Worm (Caenorhabditis elegans) whole organism, L1 larva: ENCODE data around the gene srz-32.
A peak's percentile ranks its signal among the peaks of the same experiment; 100 is the strongest.

ENCODE experiments used
- C16A3.4 ChIP-seq: fragments of 150-350 bp; optimal IDR thresholded peaks from 2 replicates; lab custom pipeline; 2014; ENCODE audit warnings: missing biosample characterization, missing genetic modification characterization
- F16B12.6 ChIP-seq: fragments of 150-350 bp; optimal IDR thresholded peaks from 2 replicates; lab custom pipeline; 2014; ENCODE audit warnings: missing biosample characterization, missing genetic modification characterization
- aha-1 ChIP-seq: fragments of 150-350 bp; optimal IDR thresholded peaks from 2 replicates; lab custom pipeline; 2014; ENCODE audit warnings: missing biosample characterization, missing genetic modification characterization
- ama-1 ChIP-seq: fragments of 150-350 bp; optimal IDR thresholded peaks from 2 replicates; lab custom pipeline; 2014
- efl-1 ChIP-seq, 4 experiments: fragments of 150-350 bp; optimal IDR thresholded peaks in 3 of 4; peaks in 1 of 4; 1 replicate in 1 of 4; 2 replicates in 3 of 4; lab custom pipeline; 2014; ENCODE audit warnings: missing biosample characterization in 2 of 4, missing genetic modification characterization in 2 of 4, missing genetic modification reagents in 2 of 4
- efl-3 ChIP-seq: fragments of 200-800 bp; sonication (Bioruptor generic); optimal IDR thresholded peaks from 2 replicates; lab custom pipeline; 2018; ENCODE audit warnings: mild to moderate bottlenecking, missing genetic modification characterization, missing compliant biosample characterization
- egl-13 ChIP-seq: sonication (generic microtip); optimal IDR thresholded peaks from 2 replicates; lab custom pipeline; 2016; ENCODE audit warnings: missing genotype, missing genetic modification reagents, missing genetic modification characterization, missing compliant biosample characterization
- elt-2 ChIP-seq: sonication (generic microtip); optimal IDR thresholded peaks from 2 replicates; lab custom pipeline; 2016; ENCODE audit warnings: missing genetic modification characterization, mild to moderate bottlenecking, inconsistent platforms, missing compliant biosample characterization, missing genetic modification reagents
- elt-3 ChIP-seq, 6 experiments: fragments of 150-350 bp in 1 of 6; sonication (generic microtip); optimal IDR thresholded peaks; 2 replicates each; lab custom pipeline; 2017 to 2018; ENCODE audit warnings: missing biosample characterization in 6 of 6, missing genetic modification characterization in 6 of 6, inconsistent platforms in 1 of 6
- ets-5 ChIP-seq: fragments of 200-800 bp; sonication (Bioruptor generic); IDR thresholded peaks from 2 replicates; pipeline ENCODE4 v1.3.6; 2022; ENCODE audit warnings: missing genetic modification characterization, missing compliant biosample characterization
- fkh-8 ChIP-seq: sonication (generic microtip); optimal IDR thresholded peaks from 2 replicates; lab custom pipeline; 2016; ENCODE audit warnings: mild to moderate bottlenecking, missing genetic modification characterization, missing compliant biosample characterization
- fos-1 ChIP-seq: fragments of 150-350 bp; optimal IDR thresholded peaks from 2 replicates; lab custom pipeline; 2014; ENCODE audit warnings: missing biosample characterization, missing genetic modification characterization
- isw-1 ChIP-seq: fragments of 200-800 bp; sonication (Bioruptor generic); IDR thresholded peaks from 2 replicates; pipeline ENCODE4 v1.3.6; 2022; ENCODE audit warnings: missing genetic modification characterization, missing compliant biosample characterization
- lin-14 ChIP-seq: fragments of 200-800 bp; sonication (Bioruptor generic); optimal IDR thresholded peaks from 2 replicates; lab custom pipeline; 2018; ENCODE audit warnings: mild to moderate bottlenecking, missing genetic modification characterization, moderate library complexity, missing compliant biosample characterization
- lin-15B ChIP-seq: fragments of 150-350 bp; sonication (generic microtip); optimal IDR thresholded peaks from 3 replicates; lab custom pipeline; 2014; ENCODE audit warnings: missing biosample characterization, missing genetic modification characterization
- lir-3 ChIP-seq: sonication (generic microtip); optimal IDR thresholded peaks from 2 replicates; lab custom pipeline; 2016; ENCODE audit warnings: mild to moderate bottlenecking, missing genetic modification characterization, moderate library complexity, missing compliant biosample characterization; ENCODE audit not compliant: poor library complexity
- mdl-1 ChIP-seq, 2 experiments: fragments of 150-350 bp; optimal IDR thresholded peaks; 2 replicates each; lab custom pipeline; 2014 to 2017; ENCODE audit warnings: missing biosample characterization in 2 of 2, missing genetic modification characterization in 2 of 2, inconsistent platforms in 1 of 2
- mef-2 ChIP-seq: fragments of 150-350 bp; optimal IDR thresholded peaks from 2 replicates; lab custom pipeline; 2014; ENCODE audit warnings: missing biosample characterization, missing genetic modification characterization
- nhr-12 ChIP-seq: sonication (generic microtip); optimal IDR thresholded peaks from 2 replicates; lab custom pipeline; 2017; ENCODE audit warnings: missing biosample characterization, missing genetic modification characterization
- nhr-237 ChIP-seq: fragments of 150-350 bp; optimal IDR thresholded peaks from 2 replicates; lab custom pipeline; 2014; ENCODE audit warnings: missing biosample characterization, missing genetic modification characterization
- nhr-47 ChIP-seq: sonication (generic microtip); optimal IDR thresholded peaks from 2 replicates; lab custom pipeline; 2016; ENCODE audit warnings: mild to moderate bottlenecking, missing genetic modification characterization, moderate library complexity, missing compliant biosample characterization
- nhr-71 ChIP-seq: sonication (generic microtip); optimal IDR thresholded peaks from 2 replicates; lab custom pipeline; 2016; ENCODE audit warnings: mild to moderate bottlenecking, missing genetic modification characterization, moderate library complexity, missing compliant biosample characterization
- nhr-85 ChIP-seq: sonication (generic microtip); peaks from one replicate; lab custom pipeline; 2016; ENCODE audit warnings: missing genetic modification characterization, inconsistent platforms, missing compliant biosample characterization
- pax-3 ChIP-seq: fragments of 200-800 bp; sonication (Bioruptor generic); optimal IDR thresholded peaks from 2 replicates; lab custom pipeline; 2018; ENCODE audit warnings: mild to moderate bottlenecking, missing genetic modification characterization, moderate library complexity, missing compliant biosample characterization
- pqm-1 ChIP-seq: sonication (generic microtip); optimal IDR thresholded peaks from 3 replicates; lab custom pipeline; 2017; ENCODE audit warnings: missing biosample characterization, missing genetic modification characterization
- skn-1 ChIP-seq: fragments of 150-350 bp; optimal IDR thresholded peaks from 2 replicates; lab custom pipeline; 2014; ENCODE audit warnings: missing biosample characterization, missing genetic modification characterization
- snu-23 ChIP-seq: sonication (generic microtip); optimal IDR thresholded peaks from 2 replicates; lab custom pipeline; 2016; ENCODE audit warnings: missing genetic modification characterization, missing compliant biosample characterization
- sox-4 ChIP-seq: sonication (generic microtip); optimal IDR thresholded peaks from 2 replicates; lab custom pipeline; 2016; ENCODE audit warnings: missing genetic modification characterization, missing compliant biosample characterization
- sptf-1 ChIP-seq: fragments of 150-350 bp; optimal IDR thresholded peaks from 2 replicates; lab custom pipeline; 2014; ENCODE audit warnings: missing biosample characterization, missing genetic modification characterization
- tlp-1 ChIP-seq: fragments of 150-350 bp; optimal IDR thresholded peaks from 2 replicates; lab custom pipeline; 2014; ENCODE audit warnings: missing biosample characterization, missing genetic modification characterization
- unc-130 ChIP-seq: fragments of 150-350 bp; optimal IDR thresholded peaks from 2 replicates; lab custom pipeline; 2017; ENCODE audit warnings: missing biosample characterization, missing genetic modification characterization, inconsistent platforms
- unc-30 ChIP-seq: sonication (generic microtip); optimal IDR thresholded peaks from 2 replicates; lab custom pipeline; 2017; ENCODE audit warnings: missing biosample characterization, missing genetic modification characterization
- unc-86 ChIP-seq: sonication (generic microtip); optimal IDR thresholded peaks from 2 replicates; lab custom pipeline; 2016; ENCODE audit warnings: missing genetic modification characterization, missing compliant biosample characterization
- unc-98 ChIP-seq: fragments of 200-800 bp; sonication (Bioruptor generic); IDR thresholded peaks from 2 replicates; pipeline ENCODE4 v1.3.6; 2022; ENCODE audit warnings: missing genetic modification characterization, missing compliant biosample characterization

The srz-32 gene

DNA sequence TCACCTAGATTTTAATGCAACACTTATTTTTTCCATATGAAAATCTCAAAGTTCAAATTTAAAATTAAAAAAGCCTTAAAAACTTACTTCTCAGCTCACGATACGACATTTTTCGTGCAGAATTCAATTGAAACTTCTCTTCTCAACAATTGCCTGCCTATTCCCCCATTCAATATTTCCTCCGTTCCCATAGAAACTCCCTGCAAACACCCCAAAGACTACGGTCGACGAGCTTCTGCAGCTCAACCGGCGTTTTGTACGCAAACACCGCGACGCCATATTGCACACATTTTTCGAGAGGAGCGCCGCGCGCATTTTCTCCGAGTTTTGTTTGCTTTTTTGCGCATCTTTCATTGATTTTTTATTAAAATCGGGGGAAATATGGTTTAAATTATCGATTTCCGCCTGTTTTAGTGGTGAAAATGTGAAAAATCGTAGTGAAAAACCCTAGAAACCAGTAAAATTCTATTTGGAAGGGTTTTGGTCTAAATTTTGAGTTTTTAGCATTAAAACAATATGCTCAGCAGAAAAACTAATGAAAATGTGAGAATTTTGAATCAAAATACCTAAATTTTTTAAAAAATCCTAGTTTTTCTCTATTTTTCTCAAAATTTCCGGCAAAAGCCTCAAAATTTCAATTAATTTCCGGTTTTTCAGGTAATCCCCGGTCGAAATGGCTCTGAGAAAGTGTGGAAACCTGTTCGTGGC, 37.0 kb upstream of the srz-32 start, which contains the start of the genes dyf-3 and pdhb-1 (continued):
- no peak for TF ChIP-seq efl-3 (GFP tag; lab: Kevin White, UChicago)
- TF ChIP-seq, all 84 proteins: peak for 18

DNA sequence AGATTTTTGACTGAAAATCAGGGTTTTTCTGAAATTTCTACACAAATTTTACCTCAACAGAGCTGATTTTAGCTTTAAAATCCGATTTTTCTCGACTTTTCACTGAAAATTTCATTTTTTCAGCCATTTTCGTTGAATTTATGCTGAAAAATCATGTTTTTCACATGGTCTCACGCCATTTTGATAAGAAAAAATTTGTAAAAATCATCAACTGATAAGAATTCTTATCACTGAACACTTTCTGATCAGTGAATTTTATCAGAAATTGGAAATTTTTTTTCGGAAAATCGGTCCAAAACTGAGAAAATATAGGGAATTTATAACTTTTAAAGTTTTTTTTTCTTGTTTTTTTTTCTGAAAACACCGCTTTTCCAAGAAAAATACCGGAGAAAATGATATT, 35.2 kb upstream of the srz-32 start:
- TF ChIP-seq elt-2 (tag; lab: Kevin White, UChicago) (peak; percentile 58), sptf-1 (no peak)

DNA sequence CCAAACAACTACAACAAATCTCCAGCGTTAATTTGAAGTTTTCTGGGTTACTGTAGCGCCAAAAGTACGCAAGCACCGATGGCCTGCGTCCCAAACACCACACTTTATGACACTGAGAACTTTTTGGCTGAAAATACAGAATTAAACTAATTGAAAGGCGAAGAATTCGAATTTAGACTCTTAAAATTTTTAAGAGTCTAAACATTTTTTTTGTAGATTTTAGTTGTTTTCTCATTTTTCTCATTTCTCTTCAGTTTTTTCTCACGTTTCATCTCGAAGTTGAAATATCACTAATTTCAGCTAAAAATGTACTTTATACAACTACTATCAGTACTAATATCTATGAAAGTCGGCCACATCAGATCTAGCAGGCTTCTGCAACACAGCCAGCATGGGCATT, 20.7 kb upstream of the srz-32 start, which contains the start of gene lgc-9:
lgc-9 (plus strand) TSS at position 301 of the 400 bp plus-strand sequence.
- TF ChIP-seq pax-3, result no peak
- TF ChIP-seq, all 84 proteins: peak for 0

DNA sequence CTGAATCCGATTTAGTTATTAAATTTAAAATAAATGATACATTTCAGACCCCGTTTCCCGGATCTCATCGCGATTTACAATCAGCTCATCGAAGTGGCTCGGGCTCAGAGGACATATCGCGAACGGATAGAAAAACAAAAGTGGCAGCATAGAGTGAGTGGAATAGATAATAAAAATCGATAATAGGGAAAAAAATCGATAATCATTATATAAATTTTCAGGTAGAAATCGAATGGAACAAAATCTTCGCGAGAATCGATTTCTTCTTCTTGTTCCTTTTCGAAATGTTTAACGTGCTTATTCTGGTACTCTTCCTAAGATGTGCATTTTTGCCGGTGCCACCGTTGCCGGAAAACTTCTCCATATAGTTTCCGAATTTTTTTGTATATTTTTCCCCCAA, 17.4 kb upstream of the srz-32 start:
- TF ChIP-seq mef-2 (no peak), F16B12.6 (tag; lab: Kevin White, UChicago) (no peak), efl-1 (optimal IDR thresholded peaks at IDR 0.05; lab: Kevin White, UChicago) (no peak), efl-1 (GFP tag; optimal IDR thresholded peaks at IDR 0.05 in 1 of 2; lab: Kevin White, UChicago) (peak in 1 of 2 experiments; percentile 37)

DNA sequence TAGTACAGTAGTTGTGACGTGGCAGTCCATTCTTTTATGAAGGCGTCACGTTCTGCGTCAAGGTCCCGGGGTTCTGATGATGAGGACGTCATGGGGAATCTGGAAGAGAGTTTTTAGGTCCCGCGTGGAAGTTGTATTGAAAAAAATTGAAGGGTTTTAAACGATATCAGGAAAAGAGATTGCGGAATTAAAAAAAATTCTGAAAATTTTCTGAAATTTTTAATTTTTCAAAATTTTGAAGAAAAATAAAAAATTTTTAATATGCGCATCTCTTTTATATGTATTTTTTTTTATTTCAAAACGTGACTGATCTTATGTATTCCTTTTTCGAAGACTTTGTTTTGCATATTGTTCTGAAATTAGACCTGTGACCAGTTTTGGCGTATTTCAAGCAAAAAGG, 13.6 kb upstream of the srz-32 start, which contains the start of gene C04C3.6:
C04C3.6 (minus strand) TSS at position 101 of the 400 bp plus-strand sequence.
- TF ChIP-seq lin-14 (GFP tag; lab: Kevin White, UChicago) (no peak), egl-13 (tag; lab: Kevin White, UChicago) (no peak), elt-3 (tag; optimal IDR thresholded peaks at IDR 0.05; lab: Kevin White, UChicago) (no peak), nhr-237 (tag; lab: Kevin White, UChicago) (no peak), aha-1 (tag; lab: Kevin White, UChicago) (no peak), pax-3 (no peak), nhr-85 (tag; lab: Kevin White, UChicago) (no peak), fos-1 (tag; lab: Kevin White, UChicago) (no peak), nhr-71 (tag; lab: Kevin White, UChicago) (no peak), mdl-1 (tag; optimal IDR thresholded peaks at IDR 0.05; lab: Kevin White, UChicago) (no peak), nhr-47 (tag; lab: Kevin White, UChicago) (no peak), lin-15B (tag; lab: Kevin White, UChicago) (no peak), ets-5 (GFP tag; lab: Robert Waterston, UW) (no peak), sox-4 (no peak), pqm-1 (tag; lab: Kevin White, UChicago) (no peak), isw-1 (no peak), unc-86 (tag; lab: Kevin White, UChicago) (no peak)

DNA sequence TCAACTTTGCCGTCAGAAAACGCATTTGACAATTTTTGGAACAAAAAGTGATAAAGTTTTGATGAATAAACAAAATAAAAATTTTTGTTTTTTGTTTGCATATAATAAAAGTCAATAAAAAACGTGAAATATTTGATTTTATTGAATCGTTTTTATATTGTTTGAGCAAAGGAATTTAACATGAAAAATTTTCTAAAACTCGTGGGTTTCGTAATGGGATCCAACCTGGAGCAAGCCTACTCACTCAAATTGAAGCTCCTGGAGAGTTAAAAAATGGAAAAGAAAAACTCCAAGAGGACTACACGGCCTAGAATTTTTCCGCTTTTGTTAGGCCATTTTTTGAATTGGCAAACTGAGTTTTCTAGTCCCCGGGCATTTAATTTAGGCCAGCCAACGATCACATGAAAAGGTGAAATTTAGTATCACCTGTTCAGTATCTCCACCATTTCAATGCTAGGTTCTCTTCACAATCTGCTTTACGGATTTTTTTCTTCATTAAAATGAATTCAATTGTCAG, 7.6 kb upstream of the srz-32 start, which contains the start of the genes C04C3.9 and srz-60:
C04C3.9 (minus strand) TSS at position 101 of the 517 bp plus-strand sequence.
srz-60 (plus strand) TSS at position 467 of the 517 bp plus-strand sequence.
- TF ChIP-seq tlp-1 (tag; lab: Kevin White, UChicago) (no peak), ama-1 (lab: Kevin White, UChicago) (no peak), unc-30 (tag; lab: Kevin White, UChicago) (no peak), fkh-8 (no peak), mef-2 (no peak), C16A3.4 (no peak), lir-3 (tag; lab: Kevin White, UChicago) (no peak), snu-23 (GFP tag; lab: Kevin White, UChicago) (no peak), nhr-12 (tag; lab: Kevin White, UChicago) (no peak), unc-130 (tag; lab: Kevin White, UChicago) (no peak), unc-98 (GFP tag; lab: Robert Waterston, UW) (no peak), skn-1 (tag; lab: Kevin White, UChicago) (no peak)
